Worm (Caenorhabditis elegans) whole organism, young adult: ENCODE data around the gene F08G2.7.

Experiments
- nhr-90 ChIP-seq: sonication (generic microtip); optimal IDR thresholded peaks from 2 replicates; lab custom pipeline; 2016; ENCODE audit warnings: missing genotype, mild to moderate bottlenecking, missing genetic modification characterization, missing compliant biosample characterization
- zim-3 ChIP-seq: sonication (generic microtip); optimal IDR thresholded peaks from 2 replicates; lab custom pipeline; 2017; ENCODE audit warnings: mild to moderate bottlenecking, missing genetic modification characterization, moderate library complexity, missing compliant biosample characterization

ce11 chrII:13828597-13828996 lies 12.4 kb downstream of the F08G2.7 start, which contains the start of gene his-42:
- TF ChIP-seq zim-3 (tag; lab: Kevin White, UChicago) (no peak), nhr-90 (no peak)
